Worm (Caenorhabditis elegans) whole organism, L1 larva: ENCODE data around the gene Y4C6B.7.
A peak's percentile ranks its signal among the peaks of the same experiment; 100 is the strongest.

Source experiments
- C16A3.4 ChIP-seq: fragments of 150-350 bp; optimal IDR thresholded peaks from 2 replicates; lab custom pipeline; 2014; ENCODE audit warnings: missing biosample characterization, missing genetic modification characterization
- F16B12.6 ChIP-seq: fragments of 150-350 bp; optimal IDR thresholded peaks from 2 replicates; lab custom pipeline; 2014; ENCODE audit warnings: missing biosample characterization, missing genetic modification characterization
- alr-1 ChIP-seq: fragments of 200-800 bp; sonication (Bioruptor generic); optimal IDR thresholded peaks from 2 replicates; lab custom pipeline; 2018; ENCODE audit warnings: borderline replicate concordance, mild to moderate bottlenecking, missing genetic modification characterization, missing compliant biosample characterization
- ama-1 ChIP-seq: fragments of 150-350 bp; optimal IDR thresholded peaks from 2 replicates; lab custom pipeline; 2014
- ceh-8 ChIP-seq: fragments of 200-800 bp; sonication (Bioruptor generic); optimal IDR thresholded peaks from 2 replicates; lab custom pipeline; 2018; ENCODE audit warnings: mild to moderate bottlenecking, missing genetic modification characterization, moderate library complexity, missing compliant biosample characterization
- ceh-82 ChIP-seq, 3 experiments: fragments of 150-350 bp in 1 of 3; sonication (generic microtip) in 2 of 3; optimal IDR thresholded peaks; 2 replicates each; lab custom pipeline; 2014 to 2017; ENCODE audit warnings: missing biosample characterization in 3 of 3, missing genetic modification characterization in 3 of 3
- ceh-88 ChIP-seq: fragments of 200-800 bp; sonication (Bioruptor generic); IDR thresholded peaks from 2 replicates; pipeline ENCODE4 v1.3.6; 2022; ENCODE audit warnings: missing genetic modification characterization, missing compliant biosample characterization
- ces-1 ChIP-seq: fragments of 150-350 bp; optimal IDR thresholded peaks from 2 replicates; lab custom pipeline; 2014; ENCODE audit warnings: missing biosample characterization, missing genetic modification reagents, missing genetic modification characterization
- dpl-1 ChIP-seq, 3 experiments: fragments of 150-350 bp in 2 of 3; sonication (generic microtip) in 1 of 3; optimal IDR thresholded peaks; 2 replicates each; lab custom pipeline; 2014 to 2017; ENCODE audit warnings: missing biosample characterization in 3 of 3, missing genetic modification characterization in 3 of 3, missing genetic modification reagents in 3 of 3
- dsc-1 ChIP-seq: sonication (generic microtip); optimal IDR thresholded peaks from 2 replicates; lab custom pipeline; 2016; ENCODE audit warnings: mild to moderate bottlenecking, missing genetic modification characterization, missing compliant biosample characterization
- efl-1 ChIP-seq, 4 experiments: fragments of 150-350 bp; optimal IDR thresholded peaks in 3 of 4; peaks in 1 of 4; 1 replicate in 1 of 4; 2 replicates in 3 of 4; lab custom pipeline; 2014; ENCODE audit warnings: missing biosample characterization in 2 of 4, missing genetic modification characterization in 2 of 4, missing genetic modification reagents in 2 of 4
- egl-13 ChIP-seq: sonication (generic microtip); optimal IDR thresholded peaks from 2 replicates; lab custom pipeline; 2016; ENCODE audit warnings: missing genotype, missing genetic modification reagents, missing genetic modification characterization, missing compliant biosample characterization
- fkh-8 ChIP-seq: sonication (generic microtip); optimal IDR thresholded peaks from 2 replicates; lab custom pipeline; 2016; ENCODE audit warnings: mild to moderate bottlenecking, missing genetic modification characterization, missing compliant biosample characterization
- hlh-17 ChIP-seq: fragments of 200-800 bp; sonication (Bioruptor generic); optimal IDR thresholded peaks from 2 replicates; lab custom pipeline; 2018; ENCODE audit warnings: missing genetic modification characterization, mild to moderate bottlenecking, missing compliant biosample characterization, moderate library complexity, borderline replicate concordance
- irx-1 ChIP-seq: sonication (generic microtip); optimal IDR thresholded peaks from 2 replicates; lab custom pipeline; 2016; ENCODE audit warnings: missing genetic modification characterization, missing compliant biosample characterization
- isw-1 ChIP-seq: fragments of 200-800 bp; sonication (Bioruptor generic); IDR thresholded peaks from 2 replicates; pipeline ENCODE4 v1.3.6; 2022; ENCODE audit warnings: missing genetic modification characterization, missing compliant biosample characterization
- lin-14 ChIP-seq: fragments of 200-800 bp; sonication (Bioruptor generic); optimal IDR thresholded peaks from 2 replicates; lab custom pipeline; 2018; ENCODE audit warnings: mild to moderate bottlenecking, missing genetic modification characterization, moderate library complexity, missing compliant biosample characterization
- lin-15B ChIP-seq: fragments of 150-350 bp; sonication (generic microtip); optimal IDR thresholded peaks from 3 replicates; lab custom pipeline; 2014; ENCODE audit warnings: missing biosample characterization, missing genetic modification characterization
- lin-35 ChIP-seq, 2 experiments: fragments of 150-350 bp; optimal IDR thresholded peaks; 2 replicates each; lab custom pipeline; 2014; ENCODE audit warnings: missing biosample characterization in 2 of 2, missing genetic modification characterization in 2 of 2, missing genetic modification reagents in 2 of 2
- lir-3 ChIP-seq: sonication (generic microtip); optimal IDR thresholded peaks from 2 replicates; lab custom pipeline; 2016; ENCODE audit warnings: mild to moderate bottlenecking, missing genetic modification characterization, moderate library complexity, missing compliant biosample characterization; ENCODE audit not compliant: poor library complexity
- lsy-2 ChIP-seq, 2 experiments: fragments of 150-350 bp; optimal IDR thresholded peaks; 2 replicates each; lab custom pipeline; 2014; ENCODE audit warnings: missing biosample characterization in 2 of 2, missing genetic modification characterization in 2 of 2
- mab-9 ChIP-seq: fragments of 200-800 bp; sonication (Bioruptor generic); IDR thresholded peaks from 2 replicates; pipeline ENCODE4 v1.3.6; 2022; ENCODE audit warnings: missing genetic modification reagents, missing genetic modification characterization, missing compliant biosample characterization
- mdl-1 ChIP-seq, 2 experiments: fragments of 150-350 bp; optimal IDR thresholded peaks; 2 replicates each; lab custom pipeline; 2014 to 2017; ENCODE audit warnings: missing biosample characterization in 2 of 2, missing genetic modification characterization in 2 of 2, inconsistent platforms in 1 of 2
- mef-2 ChIP-seq: fragments of 150-350 bp; optimal IDR thresholded peaks from 2 replicates; lab custom pipeline; 2014; ENCODE audit warnings: missing biosample characterization, missing genetic modification characterization
- nhr-11 ChIP-seq: fragments of 150-350 bp; optimal IDR thresholded peaks from 2 replicates; lab custom pipeline; 2014; ENCODE audit warnings: missing biosample characterization, missing genetic modification characterization
- nhr-19 ChIP-seq: fragments of 200-800 bp; sonication (Bioruptor generic); conservative IDR thresholded peaks from 2 replicates; pipeline ENCODE4 v1.3.6; 2022; ENCODE audit warnings: missing genetic modification characterization, missing compliant biosample characterization
- nhr-20 ChIP-seq: sonication (generic microtip); optimal IDR thresholded peaks from 2 replicates; lab custom pipeline; 2016; ENCODE audit warnings: mild to moderate bottlenecking, missing genetic modification characterization, missing compliant biosample characterization
- nhr-237 ChIP-seq: fragments of 150-350 bp; optimal IDR thresholded peaks from 2 replicates; lab custom pipeline; 2014; ENCODE audit warnings: missing biosample characterization, missing genetic modification characterization
- nhr-47 ChIP-seq: sonication (generic microtip); optimal IDR thresholded peaks from 2 replicates; lab custom pipeline; 2016; ENCODE audit warnings: mild to moderate bottlenecking, missing genetic modification characterization, moderate library complexity, missing compliant biosample characterization
- nhr-71 ChIP-seq: sonication (generic microtip); optimal IDR thresholded peaks from 2 replicates; lab custom pipeline; 2016; ENCODE audit warnings: mild to moderate bottlenecking, missing genetic modification characterization, moderate library complexity, missing compliant biosample characterization
- nhr-77 ChIP-seq: fragments of 150-350 bp; optimal IDR thresholded peaks from 2 replicates; lab custom pipeline; 2014; ENCODE audit warnings: missing biosample characterization, missing genetic modification characterization
- nhr-84 ChIP-seq: sonication (generic microtip); optimal IDR thresholded peaks from 2 replicates; lab custom pipeline; 2017; ENCODE audit warnings: missing biosample characterization, missing genetic modification characterization
- nhr-85 ChIP-seq: sonication (generic microtip); peaks from one replicate; lab custom pipeline; 2016; ENCODE audit warnings: missing genetic modification characterization, inconsistent platforms, missing compliant biosample characterization
- nhr-90 ChIP-seq: sonication (generic microtip); optimal IDR thresholded peaks from 2 replicates; lab custom pipeline; 2016; ENCODE audit warnings: mild to moderate bottlenecking, missing genetic modification characterization, missing compliant biosample characterization; ENCODE audit not compliant: poor library complexity
- rnt-1 ChIP-seq: sonication (generic microtip); optimal IDR thresholded peaks from 2 replicates; lab custom pipeline; 2016; ENCODE audit warnings: mild to moderate bottlenecking, missing genetic modification characterization, moderate library complexity, missing compliant biosample characterization
- skn-1 ChIP-seq: fragments of 150-350 bp; optimal IDR thresholded peaks from 2 replicates; lab custom pipeline; 2014; ENCODE audit warnings: missing biosample characterization, missing genetic modification characterization
- snu-23 ChIP-seq: sonication (generic microtip); optimal IDR thresholded peaks from 2 replicates; lab custom pipeline; 2016; ENCODE audit warnings: missing genetic modification characterization, missing compliant biosample characterization
- sptf-1 ChIP-seq: fragments of 150-350 bp; optimal IDR thresholded peaks from 2 replicates; lab custom pipeline; 2014; ENCODE audit warnings: missing biosample characterization, missing genetic modification characterization
- swsn-7 ChIP-seq: sonication (generic microtip); optimal IDR thresholded peaks from 2 replicates; lab custom pipeline; 2016; ENCODE audit warnings: missing genetic modification characterization, missing compliant biosample characterization
- tbx-2 ChIP-seq: sonication (generic microtip); optimal IDR thresholded peaks from 2 replicates; lab custom pipeline; 2016; ENCODE audit warnings: missing genetic modification characterization, missing compliant biosample characterization
- tlp-1 ChIP-seq: fragments of 150-350 bp; optimal IDR thresholded peaks from 2 replicates; lab custom pipeline; 2014; ENCODE audit warnings: missing biosample characterization, missing genetic modification characterization
- unc-86 ChIP-seq: sonication (generic microtip); optimal IDR thresholded peaks from 2 replicates; lab custom pipeline; 2016; ENCODE audit warnings: missing genetic modification characterization, missing compliant biosample characterization
- vab-15 ChIP-seq: sonication (generic microtip); optimal IDR thresholded peaks from 2 replicates; lab custom pipeline; 2017; ENCODE audit warnings: missing genotype, mild to moderate bottlenecking, missing genetic modification characterization, missing compliant biosample characterization
- xbp-1 ChIP-seq: sonication (generic microtip); optimal IDR thresholded peaks from 2 replicates; lab custom pipeline; 2016; ENCODE audit warnings: missing genetic modification characterization, missing compliant biosample characterization
- zag-1 ChIP-seq: fragments of 150-350 bp; optimal IDR thresholded peaks from 2 replicates; lab custom pipeline; 2014; ENCODE audit warnings: missing biosample characterization, missing genetic modification characterization
- ztf-4 ChIP-seq: fragments of 150-350 bp; optimal IDR thresholded peaks from 2 replicates; lab custom pipeline; 2014; ENCODE audit warnings: missing biosample characterization, missing genetic modification characterization

Y4C6B.7 gene

DNA sequence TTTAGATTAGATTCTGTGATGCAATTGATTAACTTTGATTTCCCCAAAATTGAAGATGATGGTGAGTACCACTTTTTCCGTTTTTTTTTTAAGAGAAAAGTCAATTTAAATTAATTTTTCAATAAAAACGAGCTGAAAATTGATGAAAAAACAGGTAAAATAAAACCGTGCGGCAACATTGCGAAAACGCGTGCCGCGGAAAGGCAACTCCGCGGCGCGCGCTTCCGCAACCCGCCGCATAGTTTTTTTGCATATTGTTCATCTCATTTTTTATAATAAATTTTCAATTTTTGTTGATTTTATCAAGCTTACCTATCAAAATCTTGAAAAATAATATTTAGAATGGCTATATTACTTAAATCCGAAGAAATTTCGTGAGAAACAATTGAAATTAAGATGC lies 17.6 kb upstream of the Y4C6B.7 start:
- TF ChIP-seq vab-15 = no peak
- no peak for TF ChIP-seq lin-35 (GFP tag; optimal IDR thresholded peaks at IDR 0.05; lab: Kevin White, UChicago)
- TF ChIP-seq nhr-84 (tag; lab: Kevin White, UChicago) = no peak
- TF ChIP-seq mdl-1 (tag; optimal IDR thresholded peaks at IDR 0.05; lab: Kevin White, UChicago) = no peak
- no peak for TF ChIP-seq nhr-19 (GFP tag; lab: Robert Waterston, UW)
- no peak for TF ChIP-seq ces-1 (GFP tag; lab: Kevin White, UChicago)
- TF ChIP-seq sptf-1 (tag; lab: Kevin White, UChicago) = no peak
- no peak for TF ChIP-seq ztf-4 (tag; lab: Kevin White, UChicago)
- TF ChIP-seq efl-1 (optimal IDR thresholded peaks at IDR 0.05; lab: Kevin White, UChicago) = no peak
- no peak for TF ChIP-seq efl-1 (GFP tag; optimal IDR thresholded peaks at IDR 0.05 in 1 of 2; lab: Kevin White, UChicago)
- no peak for TF ChIP-seq ceh-8 (GFP tag; lab: Kevin White, UChicago)
- no peak for TF ChIP-seq ceh-82 (tag; optimal IDR thresholded peaks at IDR 0.05; lab: Kevin White, UChicago)
- TF ChIP-seq dpl-1 (GFP tag; optimal IDR thresholded peaks at IDR 0.05; lab: Kevin White, UChicago) = no peak
- no peak for TF ChIP-seq mab-9 (GFP tag; lab: Robert Waterston, UW)
- no peak for TF ChIP-seq tlp-1 (tag; lab: Kevin White, UChicago)
- TF ChIP-seq fkh-8 (tag; lab: Kevin White, UChicago) = no peak
- TF ChIP-seq nhr-11 (tag; lab: Kevin White, UChicago) = no peak
- TF ChIP-seq, all 84 proteins: peak for 0

DNA sequence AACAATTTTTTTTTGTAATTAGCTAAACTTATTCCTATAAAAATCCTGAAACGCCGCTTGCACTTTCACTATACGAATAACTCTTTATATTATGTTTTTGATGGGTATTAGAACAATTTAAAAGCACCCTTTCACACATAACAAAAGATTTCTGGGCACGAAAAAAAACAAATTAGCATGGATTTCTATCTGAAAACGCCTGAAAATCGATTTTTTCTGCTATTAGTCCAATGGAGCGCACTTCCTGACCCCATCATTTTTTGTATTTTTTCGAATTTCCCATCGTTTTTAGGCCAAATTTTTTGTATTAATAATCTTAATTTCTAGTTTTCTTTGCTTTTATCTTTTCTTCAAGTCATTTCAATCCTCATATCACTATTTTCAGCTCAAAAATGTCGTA lies 16.1 kb upstream of the Y4C6B.7 start, which contains the start of gene F41H10.3:
F41H10.3 (plus strand) TSS at position 388 of the 400 bp plus-strand sequence.
- peak in 1 of 2 experiments; percentile 6 for TF ChIP-seq efl-1 (optimal IDR thresholded peaks at IDR 0.05; lab: Kevin White, UChicago)
- peak; percentile 4 to 59 for TF ChIP-seq efl-1 (GFP tag; optimal IDR thresholded peaks at IDR 0.05 in 1 of 2; lab: Kevin White, UChicago)
- no peak for TF ChIP-seq ceh-88 (GFP tag; lab: Robert Waterston, UW)
- peak; percentile 2 for TF ChIP-seq irx-1 (tag; lab: Kevin White, UChicago)
- TF ChIP-seq zag-1 (tag; lab: Kevin White, UChicago) = no peak

DNA sequence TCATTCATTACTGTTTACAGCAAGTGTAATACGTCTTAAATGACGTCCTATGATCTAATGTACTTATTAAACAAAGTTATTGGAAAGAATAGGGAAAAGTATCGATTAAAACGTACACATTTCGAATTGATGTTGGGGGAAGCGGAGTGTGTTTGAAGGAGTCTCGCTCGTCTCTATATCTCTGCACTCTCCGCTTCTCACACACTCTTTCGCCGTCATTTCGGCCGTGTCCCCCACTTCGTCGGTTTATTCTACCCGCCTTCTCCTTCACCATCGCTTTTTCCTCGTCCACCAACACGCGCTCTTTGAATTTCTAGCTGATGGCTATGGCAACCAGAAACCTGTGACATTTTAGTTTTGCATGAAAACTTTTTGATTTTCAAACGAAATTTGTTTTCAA lies 15.6 kb upstream of the Y4C6B.7 start:
- TF ChIP-seq isw-1 (peak; percentile 2; the same call in 1 of the 2 replicates), C16A3.4 (tag; lab: Kevin White, UChicago) (no peak), nhr-19 (GFP tag; lab: Robert Waterston, UW) (peak; percentile 15; the same call in 1 of the 2 replicates), dsc-1 (tag; lab: Kevin White, UChicago) (peak; percentile 13), efl-1 (optimal IDR thresholded peaks at IDR 0.05; lab: Kevin White, UChicago) (peak; percentile 37 to 47), efl-1 (GFP tag; optimal IDR thresholded peaks at IDR 0.05 in 1 of 2; lab: Kevin White, UChicago) (peak in 1 of 2 experiments; percentile 46), fkh-8 (tag; lab: Kevin White, UChicago) (peak; percentile 43), F16B12.6 (peak; percentile 34), tbx-2 (tag; lab: Kevin White, UChicago) (peak; percentile 9), nhr-237 (no peak), nhr-71 (tag; lab: Kevin White, UChicago) (peak; percentile 40), lsy-2 (tag; optimal IDR thresholded peaks at IDR 0.05; lab: Kevin White, UChicago) (peak; percentile 38 to 45), ceh-82 (tag; optimal IDR thresholded peaks at IDR 0.05; lab: Kevin White, UChicago) (peak in 1 of 3 experiments; percentile 41), nhr-47 (tag; lab: Kevin White, UChicago) (peak; percentile 8), nhr-90 (tag; lab: Kevin White, UChicago) (no peak), dpl-1 (GFP tag; optimal IDR thresholded peaks at IDR 0.05; lab: Kevin White, UChicago) (peak in 2 of 3 experiments; percentile 7 to 11), hlh-17 (no peak), nhr-20 (tag; lab: Kevin White, UChicago) (peak; percentile 27), nhr-85 (peak; percentile 58), nhr-77 (tag; lab: Kevin White, UChicago) (no peak), unc-86 (tag; lab: Kevin White, UChicago) (peak; percentile 37), lir-3 (peak; percentile 26), swsn-7 (tag; lab: Kevin White, UChicago) (peak; percentile 55), mef-2 (tag; lab: Kevin White, UChicago) (no peak), vab-15 (no peak), rnt-1 (tag; lab: Kevin White, UChicago) (peak; percentile 42), snu-23 (peak; percentile 52), ztf-4 (tag; lab: Kevin White, UChicago) (peak; percentile 13), lin-35 (GFP tag; optimal IDR thresholded peaks at IDR 0.05; lab: Kevin White, UChicago) (peak; percentile 37 to 43), lin-15B (tag; lab: Kevin White, UChicago) (peak; percentile 8), skn-1 (tag; lab: Kevin White, UChicago) (peak; percentile 5), xbp-1 (tag; lab: Kevin White, UChicago) (peak; percentile 25), lin-14 (GFP tag; lab: Kevin White, UChicago) (peak; percentile 71), alr-1 (tag; lab: Kevin White, UChicago) (no peak), egl-13 (tag; lab: Kevin White, UChicago) (no peak), sptf-1 (tag; lab: Kevin White, UChicago) (no peak), ama-1 (lab: Kevin White, UChicago) (no peak)
